Fruit fly (Drosophila melanogaster) ovary, adult (tissue): ENCODE measurements around the gene ed.

Source experiments
- CG17801 ChIP-seq: fragments of 200-800 bp; optimal IDR thresholded peaks from 2 replicates; lab custom pipeline; 2019; ENCODE audit warnings: missing biosample characterization, mild to moderate bottlenecking, missing genetic modification characterization, moderate library complexity; ENCODE audit not compliant: partially characterized antibody

ed gene

dm6 chr2L:4028026-4028425 lies 3.2 kb upstream of the ed start:
- TF ChIP-seq CG17801, result no peak

dm6 chr2L:4028697-4029096 lies 2.5 kb upstream of the ed start:
- TF ChIP-seq CG17801, result no peak

dm6 chr2L:4030236-4030943 lies 787 bp upstream of the ed start:
- TF ChIP-seq CG17801, result no peak

- no peak for TF ChIP-seq CG17801
These were observed 3.1 kb downstream of the ed start for dm6 chr2L:4034300-4034699.

dm6 chr2L:4036306-4036705 lies 5.1 kb downstream of the ed start:
- no peak for TF ChIP-seq CG17801

- peak; percentile 20 for TF ChIP-seq CG17801
These were observed 5.8 kb downstream of the ed start for dm6 chr2L:4037015-4037414.

- TF ChIP-seq CG17801, result no peak
These were observed 7.0 kb downstream of the ed start for dm6 chr2L:4038073-4038699.

- peak; percentile 30 for TF ChIP-seq CG17801
These were observed 11.9 kb downstream of the ed start for dm6 chr2L:4043052-4043451.

dm6 chr2L:4045185-4045814 lies 14.1 kb downstream of the ed start:
- no peak for TF ChIP-seq CG17801

dm6 chr2L:4051770-4052169 lies 20.6 kb downstream of the ed start:
- no peak for TF ChIP-seq CG17801

- TF ChIP-seq CG17801, result no peak
These were observed 21.2 kb downstream of the ed start for dm6 chr2L:4052346-4052745.

- no peak for TF ChIP-seq CG17801
These were observed 22.4 kb downstream of the ed start for dm6 chr2L:4053421-4054091.

dm6 chr2L:4054881-4055779 lies 24.0 kb downstream of the ed start:
- no peak for TF ChIP-seq CG17801

- TF ChIP-seq CG17801, result no peak
These were observed 25.6 kb downstream of the ed start for dm6 chr2L:4056781-4057180.

dm6 chr2L:4060775-4061174 lies 29.6 kb downstream of the ed start:
- TF ChIP-seq CG17801, result no peak

- no peak for TF ChIP-seq CG17801
These were observed 31.7 kb downstream of the ed start for dm6 chr2L:4062874-4063273.
